Worm (Caenorhabditis elegans): ENCODE results near the gene nlt-1.

nlt-1 gene

ce11 chrII:9984866-9985336 is 16.0 kb downstream of the nlt-1 start:
- peak; percentile 55 for TF ChIP-seq mep-1 (tag; optimal IDR thresholded peaks at IDR 0.05)
- TF ChIP-seq lir-3 (tag; optimal IDR thresholded peaks at IDR 0.05; ENCODE audit: poor library complexity), result peak; percentile 8
- TF ChIP-seq ceh-88 (GFP tag; IDR thresholded peaks at IDR 0.05), result peak; percentile 14; the same call in 1 of the 2 replicates
- TF ChIP-seq nhr-76 (tag; optimal IDR thresholded peaks at IDR 0.05), result no peak
- no peak for TF ChIP-seq C04F5.9 (tag; optimal IDR thresholded peaks at IDR 0.05)
- peak; percentile 15 for TF ChIP-seq ztf-4 (tag; optimal IDR thresholded peaks at IDR 0.05)
- TF ChIP-seq jun-1 (tag; optimal IDR thresholded peaks at IDR 0.05), result no peak
- TF ChIP-seq alr-1 (tag; optimal IDR thresholded peaks at IDR 0.05; ENCODE audit: borderline replicate concordance), result no peak
- TF ChIP-seq efl-3 (GFP tag; optimal IDR thresholded peaks at IDR 0.05), result no peak
- peak; percentile 80 for TF ChIP-seq tbx-2 (tag; optimal IDR thresholded peaks at IDR 0.05)
- TF ChIP-seq elt-3 (tag; optimal IDR thresholded peaks at IDR 0.05), result no peak
- peak; percentile 67 for TF ChIP-seq snu-23 (GFP tag; optimal IDR thresholded peaks at IDR 0.05)
- no peak for TF ChIP-seq elt-2 (tag; optimal IDR thresholded peaks at IDR 0.05)
- no peak for TF ChIP-seq ets-5 (GFP tag; IDR thresholded peaks at IDR 0.05)
- TF ChIP-seq nhr-12 (tag; optimal IDR thresholded peaks at IDR 0.05), result no peak
- TF ChIP-seq mab-9 (GFP tag; IDR thresholded peaks at IDR 0.05), result no peak
- TF ChIP-seq tlp-1 (tag; optimal IDR thresholded peaks at IDR 0.05), result no peak
- TF ChIP-seq ces-1 (GFP tag; optimal IDR thresholded peaks at IDR 0.05), result no peak
- peak; percentile 50 to 74 for TF ChIP-seq lsy-2 (tag; optimal IDR thresholded peaks at IDR 0.05)
- peak; percentile 75 for TF ChIP-seq nhr-85 (tag)
- no peak for TF ChIP-seq fkh-4 (tag; optimal IDR thresholded peaks at IDR 0.05; ENCODE audit: borderline replicate concordance)
- no peak for TF ChIP-seq aha-1 (tag; optimal IDR thresholded peaks at IDR 0.05)
- TF ChIP-seq unc-30 (tag; optimal IDR thresholded peaks at IDR 0.05), result no peak
- no peak for TF ChIP-seq hpl-2 (GFP tag; optimal IDR thresholded peaks at IDR 0.05)
- no peak for TF ChIP-seq lin-39 (tag; optimal IDR thresholded peaks at IDR 0.05)
- TF ChIP-seq nhr-47 (tag; optimal IDR thresholded peaks at IDR 0.05), result peak; percentile 67
- TF ChIP-seq nhr-11 (tag; optimal IDR thresholded peaks at IDR 0.05), result peak; percentile 85
- peak; percentile 49 for TF ChIP-seq irx-1 (tag; optimal IDR thresholded peaks at IDR 0.05)
- TF ChIP-seq nhr-77 (tag; optimal IDR thresholded peaks at IDR 0.05), result peak; percentile 53
- TF ChIP-seq snpc-4 (tag; optimal IDR thresholded peaks at IDR 0.05), result peak; percentile 4
- peak; percentile 37 for TF ChIP-seq pag-3 (tag; optimal IDR thresholded peaks at IDR 0.05; ENCODE audit: borderline replicate concordance, insufficient read depth)
- TF ChIP-seq pqm-1 (tag; optimal IDR thresholded peaks at IDR 0.05), result no peak
- TF ChIP-seq F16B12.6 (tag; optimal IDR thresholded peaks at IDR 0.05), result no peak
- peak in 1 of 2 experiments; percentile 1 for TF ChIP-seq ztf-11 (tag; optimal IDR thresholded peaks at IDR 0.05)
- peak; percentile 28 for TF ChIP-seq unc-130 (tag; optimal IDR thresholded peaks at IDR 0.05)
- TF ChIP-seq dpl-1 (GFP tag; optimal IDR thresholded peaks at IDR 0.05), result peak; percentile 20 to 68 (median 38)
- TF ChIP-seq nhr-237 (tag; optimal IDR thresholded peaks at IDR 0.05), result no peak
- peak; percentile 35 to 59 for TF ChIP-seq efl-1 (optimal IDR thresholded peaks at IDR 0.05)
- TF ChIP-seq efl-1 (GFP tag; optimal IDR thresholded peaks at IDR 0.05 in 1 of 2), result peak; percentile 52 to 80
- peak; percentile 70 for TF ChIP-seq swsn-7 (tag; optimal IDR thresholded peaks at IDR 0.05)
- peak; percentile 45 for TF ChIP-seq C16A3.4 (tag; optimal IDR thresholded peaks at IDR 0.05)
- peak; percentile 6 for TF ChIP-seq zip-4 (GFP tag; optimal IDR thresholded peaks at IDR 0.05)
- no peak for TF ChIP-seq unc-62 (GFP tag; optimal IDR thresholded peaks at IDR 0.05)
- peak; percentile 32 to 43 for TF ChIP-seq egl-27 (tag; optimal IDR thresholded peaks at IDR 0.05)
- peak; percentile 28; the same call in 1 of the 2 replicates for TF ChIP-seq isw-1 (GFP tag; IDR thresholded peaks at IDR 0.05)
- peak; percentile 66 for TF ChIP-seq fkh-8 (tag; optimal IDR thresholded peaks at IDR 0.05)
- TF ChIP-seq nhr-84 (tag; optimal IDR thresholded peaks at IDR 0.05), result no peak
- no peak for TF ChIP-seq skn-1 (tag; optimal IDR thresholded peaks at IDR 0.05)
- TF ChIP-seq nhr-90 (tag; optimal IDR thresholded peaks at IDR 0.05; ENCODE audit: poor library complexity), result no peak
- TF ChIP-seq C34B4.2 (tag; optimal IDR thresholded peaks at IDR 0.05), result no peak
- peak; percentile 68 for TF ChIP-seq rnt-1 (tag; optimal IDR thresholded peaks at IDR 0.05)
- TF ChIP-seq sox-4 (tag; optimal IDR thresholded peaks at IDR 0.05), result no peak
- peak; percentile 33 for TF ChIP-seq fos-1 (tag; optimal IDR thresholded peaks at IDR 0.05)

Data from whole organism, L1 larva.